Fruit fly (Drosophila melanogaster) whole organism, embryonic: ENCODE data around the gene Tmem214.

Experiments used
- Aef1 ChIP-seq: fragments of 200-800 bp; sonication (Bioruptor generic); IDR thresholded peaks from 3 replicates; pipeline ENCODE4 v1.3.6; 2022; ENCODE audit warnings: missing biosample characterization, missing genetic modification characterization
- Bdp1 ChIP-seq: fragments of 200-800 bp; sonication (Bioruptor generic); optimal IDR thresholded peaks from 3 replicates; lab custom pipeline; 2016; ENCODE audit warnings: missing biosample characterization, missing genetic modification characterization
- CG10543 ChIP-seq: fragments of 200-800 bp; sonication (Bioruptor generic); optimal IDR thresholded peaks from 3 replicates; lab custom pipeline; 2017; ENCODE audit warnings: missing biosample characterization, mild to moderate bottlenecking, missing genetic modification characterization, moderate library complexity
- CG10565 ChIP-seq: fragments of 200-800 bp; sonication (Bioruptor generic); optimal IDR thresholded peaks from 3 replicates; lab custom pipeline; 2016; ENCODE audit warnings: missing biosample characterization, mild to moderate bottlenecking, missing genetic modification characterization
- CG12155 ChIP-seq: fragments of 200-800 bp; sonication (Bioruptor generic); optimal IDR thresholded peaks from 3 replicates; lab custom pipeline; 2016; ENCODE audit warnings: missing biosample characterization, missing genetic modification characterization
- CG14441 ChIP-seq: fragments of 200-800 bp; sonication (Bioruptor generic); IDR thresholded peaks from 2 replicates; pipeline ENCODE4 v1.3.6; 2022; ENCODE audit warnings: missing biosample characterization, missing genetic modification characterization
- CG16815 ChIP-seq: fragments of 200-800 bp; sonication (Bioruptor generic); optimal IDR thresholded peaks from 3 replicates; lab custom pipeline; 2017; ENCODE audit warnings: missing biosample characterization, mild to moderate bottlenecking, missing genetic modification characterization
- CG17802 ChIP-seq: fragments of 200-800 bp; sonication (Bioruptor generic); optimal IDR thresholded peaks from 2 replicates; lab custom pipeline; 2018; ENCODE audit warnings: missing biosample characterization, mild to moderate bottlenecking, missing genetic modification characterization, moderate library complexity
- CG34224 ChIP-seq: fragments of 200-800 bp; sonication (Bioruptor generic); IDR thresholded peaks from 3 replicates; pipeline ENCODE4 v1.3.6; 2022; ENCODE audit warnings: missing biosample characterization, missing genetic modification characterization; ENCODE audit not compliant: partially characterized antibody
- CG4328 ChIP-seq: fragments of 200-800 bp; sonication (Bioruptor generic); optimal IDR thresholded peaks from 3 replicates; lab custom pipeline; 2017; ENCODE audit warnings: missing biosample characterization, missing genetic modification reagents, missing genetic modification characterization
- CG6254 ChIP-seq: fragments of 200-800 bp; sonication (Bioruptor generic); optimal IDR thresholded peaks from 3 replicates; lab custom pipeline; 2017; ENCODE audit warnings: mild to moderate bottlenecking, missing biosample characterization, missing genetic modification reagents, missing genetic modification characterization
- CG7271 ChIP-seq: fragments of 200-800 bp; sonication (Bioruptor generic); optimal IDR thresholded peaks from 2 replicates; lab custom pipeline; 2018; ENCODE audit warnings: missing biosample characterization, mild to moderate bottlenecking, missing genetic modification characterization, moderate library complexity
- CG7556 ChIP-seq: fragments of 200-800 bp; sonication (Bioruptor generic); optimal IDR thresholded peaks from 2 replicates; lab custom pipeline; 2017; ENCODE audit warnings: missing biosample characterization, mild to moderate bottlenecking, missing genetic modification characterization
- CG7963 ChIP-seq: fragments of 200-800 bp; sonication (Bioruptor generic); IDR thresholded peaks from 3 replicates; pipeline ENCODE4 v1.3.6; 2022; ENCODE audit warnings: missing biosample characterization, missing genetic modification characterization; ENCODE audit not compliant: partially characterized antibody
- CG7987 ChIP-seq: fragments of 200-800 bp; sonication (Bioruptor generic); optimal IDR thresholded peaks from 2 replicates; lab custom pipeline; 2018; ENCODE audit warnings: missing biosample characterization, mild to moderate bottlenecking, missing genetic modification characterization, moderate library complexity
- CG8089 ChIP-seq: fragments of 200-800 bp; sonication (Bioruptor generic); optimal IDR thresholded peaks from 3 replicates; lab custom pipeline; 2016; ENCODE audit warnings: missing biosample characterization, missing genetic modification characterization
- Camta ChIP-seq: fragments of 200-800 bp; sonication (Bioruptor generic); optimal IDR thresholded peaks from 2 replicates; lab custom pipeline; 2016; ENCODE audit warnings: missing biosample characterization, missing genetic modification characterization
- CrebB ChIP-seq: fragments of 200-800 bp; sonication (Bioruptor generic); optimal IDR thresholded peaks from 3 replicates; lab custom pipeline; 2018; ENCODE audit warnings: missing biosample characterization, mild to moderate bottlenecking, missing genetic modification characterization
- Lhr ChIP-seq: fragments of 200-800 bp; sonication (Bioruptor generic); optimal IDR thresholded peaks from 3 replicates; lab custom pipeline; 2017; ENCODE audit warnings: mild to moderate bottlenecking, missing biosample characterization, missing genetic modification reagents, missing genetic modification characterization
- Lpt ChIP-seq: fragments of >200 bp; optimal IDR thresholded peaks from 2 replicates; lab custom pipeline; 2018; ENCODE audit warnings: missing biosample characterization, missing genetic modification characterization
- Myb ChIP-seq: fragments of 200-800 bp; sonication (Bioruptor generic); optimal IDR thresholded peaks from 2 replicates; lab custom pipeline; 2016; ENCODE audit warnings: missing biosample characterization, missing genetic modification characterization
- NC2α ChIP-seq: fragments of 200-800 bp; sonication (Bioruptor generic); optimal IDR thresholded peaks from 2 replicates; lab custom pipeline; 2016; ENCODE audit warnings: missing biosample characterization, missing genetic modification characterization
- NFAT ChIP-seq: fragments of 200-800 bp; sonication (Bioruptor generic); IDR thresholded peaks from 2 replicates; pipeline ENCODE4 v1.3.6; 2022; ENCODE audit warnings: missing biosample characterization, missing genetic modification characterization
- Nf-YC ChIP-seq: fragments of 200-800 bp; optimal IDR thresholded peaks from 3 replicates; lab custom pipeline; 2019; ENCODE audit warnings: missing biosample characterization, mild to moderate bottlenecking, missing genetic modification characterization, moderate library complexity
- PHDP ChIP-seq: fragments of 200-800 bp; sonication (Bioruptor generic); optimal IDR thresholded peaks from 3 replicates; lab custom pipeline; 2018; ENCODE audit warnings: missing biosample characterization, mild to moderate bottlenecking, missing genetic modification characterization, moderate library complexity
- az2 ChIP-seq: fragments of 200-800 bp; sonication (Bioruptor generic); optimal IDR thresholded peaks from 3 replicates; lab custom pipeline; 2016; ENCODE audit warnings: missing biosample characterization, missing genetic modification characterization
- caup ChIP-seq: fragments of 200-800 bp; sonication (Bioruptor generic); optimal IDR thresholded peaks from 3 replicates; lab custom pipeline; 2017; ENCODE audit warnings: missing biosample characterization, mild to moderate bottlenecking, missing genetic modification characterization, moderate library complexity; ENCODE audit not compliant: severe bottlenecking
- chif ChIP-seq, 2 experiments: fragments of 200-800 bp; sonication (Bioruptor generic); optimal IDR thresholded peaks; 3 replicates each; lab custom pipeline; 2016; ENCODE audit warnings: missing biosample characterization in 2 of 2, missing genetic modification characterization in 2 of 2
- croc ChIP-seq: fragments of 200-800 bp; sonication (Bioruptor generic); conservative IDR thresholded peaks from 3 replicates; pipeline ENCODE4 v1.3.6; 2022; ENCODE audit warnings: missing biosample characterization, missing genetic modification characterization
- cwo ChIP-seq: fragments of 200-800 bp; sonication (Bioruptor generic); optimal IDR thresholded peaks from 3 replicates; lab custom pipeline; 2017; ENCODE audit warnings: missing biosample characterization, missing genetic modification characterization, mild to moderate bottlenecking, moderate library complexity, missing genetic modification reagents
- dan ChIP-seq: fragments of 200-800 bp; sonication (Bioruptor generic); IDR thresholded peaks from 2 replicates; pipeline ENCODE4 v1.3.6; 2022; ENCODE audit warnings: missing biosample characterization, missing genetic modification characterization
- dmrt99B ChIP-seq: fragments of 200-800 bp; sonication (Bioruptor generic); optimal IDR thresholded peaks from 2 replicates; lab custom pipeline; 2018; ENCODE audit warnings: missing biosample characterization, mild to moderate bottlenecking, missing genetic modification characterization, moderate library complexity
- emc ChIP-seq: fragments of 200-800 bp; sonication (Bioruptor generic); optimal IDR thresholded peaks from 2 replicates; lab custom pipeline; 2016; ENCODE audit warnings: missing biosample characterization, missing genetic modification characterization
- ems ChIP-seq: fragments of 200-800 bp; sonication (Bioruptor generic); optimal IDR thresholded peaks from 3 replicates; lab custom pipeline; 2016; ENCODE audit warnings: missing biosample characterization, missing genetic modification characterization
- eyg ChIP-seq: fragments of 200-800 bp; sonication (Bioruptor generic); optimal IDR thresholded peaks from 3 replicates; lab custom pipeline; 2016; ENCODE audit warnings: missing biosample characterization, missing genetic modification characterization
- gce ChIP-seq: fragments of 200-800 bp; sonication (Bioruptor generic); IDR thresholded peaks from 3 replicates; pipeline ENCODE4 v1.3.6; 2022; ENCODE audit warnings: missing biosample characterization, missing genetic modification characterization
- gem ChIP-seq: fragments of 200-800 bp; sonication (Bioruptor generic); optimal IDR thresholded peaks from 2 replicates; lab custom pipeline; 2019; ENCODE audit warnings: missing biosample characterization, mild to moderate bottlenecking, missing genetic modification characterization, moderate library complexity
- hkb ChIP-seq, 2 experiments: fragments of 200-800 bp in 1 of 2; fragments of >200 bp in 1 of 2; sonication (Bioruptor generic) in 1 of 2; IDR thresholded peaks in 1 of 2; optimal IDR thresholded peaks in 1 of 2; 2 replicates each; pipeline versions ENCODE4 v1.3.6 to Lab custom; 2017 to 2022; ENCODE audit warnings: missing biosample characterization in 1 of 2, missing genetic modification characterization in 1 of 2
- ken ChIP-seq: fragments of 200-800 bp; sonication (Bioruptor generic); IDR thresholded peaks from 3 replicates; pipeline ENCODE4 v1.3.6; 2022; ENCODE audit warnings: missing biosample characterization, missing genetic modification characterization
- klu ChIP-seq: fragments of 200-800 bp; sonication (Bioruptor generic); IDR thresholded peaks from 2 replicates; pipeline ENCODE4 v1.3.6; 2022; ENCODE audit warnings: missing biosample characterization, missing genetic modification characterization
- knrl ChIP-seq: fragments of 200-800 bp; sonication (Bioruptor generic); IDR thresholded peaks from 3 replicates; pipeline ENCODE4 v1.3.6; 2022; ENCODE audit warnings: missing biosample characterization, missing genetic modification characterization; ENCODE audit not compliant: partially characterized antibody
- luna ChIP-seq: fragments of 200-800 bp; sonication (Bioruptor generic); optimal IDR thresholded peaks from 2 replicates; lab custom pipeline; 2016; ENCODE audit warnings: missing biosample characterization, missing genetic modification characterization
- repo ChIP-seq: fragments of 200-800 bp; sonication (Bioruptor generic); optimal IDR thresholded peaks from 2 replicates; lab custom pipeline; 2016; ENCODE audit warnings: missing biosample characterization, missing genetic modification characterization
- row ChIP-seq: fragments of 200-800 bp; sonication (Bioruptor generic); IDR thresholded peaks from 3 replicates; pipeline ENCODE4 v1.3.6; 2022; ENCODE audit warnings: missing biosample characterization, missing genetic modification characterization
- sens ChIP-seq: fragments of 200-800 bp; sonication (Bioruptor generic); peaks from one replicate; lab custom pipeline; 2016; ENCODE audit warnings: missing biosample characterization, missing genetic modification characterization
- sisA ChIP-seq: fragments of 200-800 bp; sonication (Bioruptor generic); IDR thresholded peaks from 2 replicates; pipeline ENCODE4 v1.3.6; 2022; ENCODE audit warnings: missing biosample characterization, missing genetic modification characterization
- sna ChIP-seq: fragments of 200-800 bp; sonication (Bioruptor generic); IDR thresholded peaks from 2 replicates; pipeline ENCODE4 v1.3.6; 2022; ENCODE audit warnings: missing biosample characterization, missing genetic modification characterization; ENCODE audit not compliant: partially characterized antibody
- sqz ChIP-seq: fragments of 200-800 bp; sonication (Bioruptor generic); optimal IDR thresholded peaks from 3 replicates; lab custom pipeline; 2018; ENCODE audit warnings: missing biosample characterization, mild to moderate bottlenecking, missing genetic modification characterization
- ssp ChIP-seq: fragments of 200-800 bp; sonication (Bioruptor generic); IDR thresholded peaks from 2 replicates; pipeline ENCODE4 v1.3.6; 2022; ENCODE audit warnings: missing biosample characterization, missing genetic modification characterization
- zf30C ChIP-seq: fragments of 200-800 bp; sonication (Bioruptor generic); optimal IDR thresholded peaks from 3 replicates; lab custom pipeline; 2018; ENCODE audit warnings: missing biosample characterization, mild to moderate bottlenecking, missing genetic modification characterization

The Tmem214 gene

dm6 chr2L:10987370-10987853 lies 17.3 kb upstream of the Tmem214 start, which contains the start of the genes piwi and CG12253 (continued):
- TF ChIP-seq hkb (optimal IDR thresholded peaks at IDR 0.05; lab: Kevin White, UChicago) (no peak), hkb (GFP tag; IDR thresholded peaks at IDR 0.05; lab: Robert Waterston, UW) (peak; percentile 21; the same call in 1 of the 2 replicates), CG7556 (GFP tag; lab: Kevin White, UChicago) (no peak), Lhr (peak; percentile 48), sisA (GFP tag; lab: Robert Waterston, UW) (no peak), zf30C (GFP tag; lab: Kevin White, UChicago) (peak; percentile 39), CG12155 (peak; percentile 69), chif (GFP tag; optimal IDR thresholded peaks at IDR 0.05; lab: Kevin White, UChicago) (peak; percentile 31 to 63), eyg (no peak), dan (no peak), CrebB (tag; lab: Kevin White, UChicago) (peak; percentile 8), Aef1 (GFP tag; lab: Robert Waterston, UW) (no peak), dmrt99B (tag; lab: Kevin White, UChicago) (no peak), CG6254 (GFP tag; lab: Kevin White, UChicago) (no peak), repo (no peak), gce (GFP tag; lab: Robert Waterston, UW) (no peak), ssp (GFP tag; lab: Robert Waterston, UW) (no peak), CG17802 (tag; lab: Kevin White, UChicago) (no peak), CG10565 (GFP tag; lab: Kevin White, UChicago) (no peak), ems (GFP tag; lab: Kevin White, UChicago) (no peak), CG14441 (GFP tag; lab: Robert Waterston, UW) (0 out of 2 replicates have a peak, but pooled peaks have one; percentile 40), Bdp1 (no peak), sqz (GFP tag; lab: Kevin White, UChicago) (no peak), CG7963 (GFP tag; lab: Robert Waterston, UW) (no peak), CG16815 (GFP tag; lab: Kevin White, UChicago) (peak; percentile 72), CG10543 (GFP tag; lab: Kevin White, UChicago) (no peak), CG7987 (no peak), CG34224 (GFP tag; lab: Robert Waterston, UW) (no peak), gem (peak; percentile 96), PHDP (tag; lab: Kevin White, UChicago) (peak; percentile 87), croc (GFP tag; lab: Robert Waterston, UW) (no peak), CG8089 (no peak), sens (GFP tag; lab: Kevin White, UChicago) (peak; percentile 71), row (GFP tag; lab: Robert Waterston, UW) (peak; percentile 83), CG7271 (tag; lab: Kevin White, UChicago) (no peak), emc (no peak), Nf-YC (no peak), sna (0 out of 2 replicates have a peak, but pooled peaks have one; percentile 16), knrl (GFP tag; lab: Robert Waterston, UW) (no peak), CG4328 (GFP tag; lab: Kevin White, UChicago) (no peak), NFAT (GFP tag; lab: Robert Waterston, UW) (no peak), klu (peak; percentile 78; the same call in 1 of the 2 replicates), luna (no peak), Myb (peak; percentile 34), Camta (GFP tag; lab: Kevin White, UChicago) (peak; percentile 21), az2 (GFP tag; lab: Kevin White, UChicago) (peak; percentile 74), ken (GFP tag; lab: Robert Waterston, UW) (no peak; the same call in 1 of the 3 replicates), caup (GFP tag; lab: Kevin White, UChicago) (no peak), cwo (GFP tag; lab: Kevin White, UChicago) (no peak), Lpt (GFP tag; lab: Kevin White, UChicago) (no peak), NC2α (no peak)
